Worm (Caenorhabditis elegans): ENCODE measurements around the gene ulp-1.
A peak's percentile ranks its signal among the peaks of the same experiment; 100 is the strongest.

The ulp-1 gene

DNA sequence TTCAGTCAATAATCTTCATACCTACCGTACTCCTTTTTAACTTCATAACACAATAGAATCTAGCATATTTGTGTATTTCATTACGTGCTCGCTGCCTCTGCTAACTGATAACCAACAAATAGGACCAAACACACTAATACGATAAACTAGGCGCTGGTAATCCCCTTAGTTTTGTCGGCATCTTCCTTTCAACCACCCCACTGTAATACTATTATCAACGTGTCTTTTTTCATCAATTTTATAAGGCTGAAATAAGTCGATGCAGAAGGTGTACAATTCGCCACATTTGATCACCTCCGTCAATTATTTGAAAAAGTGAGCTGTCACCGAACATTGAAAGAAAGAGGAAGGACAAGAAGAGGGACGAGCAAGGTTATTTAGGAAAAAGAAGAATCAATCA lies 22.2 kb downstream of the ulp-1 start:
- TF ChIP-seq elt-2 (tag; optimal IDR thresholded peaks at IDR 0.05) (peak; percentile 44), fkh-4 (tag; optimal IDR thresholded peaks at IDR 0.05; ENCODE audit: borderline replicate concordance) (no peak), C04F5.9 (tag; optimal IDR thresholded peaks at IDR 0.05) (no peak), ceh-90 (tag; optimal IDR thresholded peaks at IDR 0.05) (no peak), hlh-4 (tag; optimal IDR thresholded peaks at IDR 0.05) (no peak), mep-1 (tag; optimal IDR thresholded peaks at IDR 0.05) (no peak), ces-1 (GFP tag; optimal IDR thresholded peaks at IDR 0.05) (no peak), vab-15 (tag; optimal IDR thresholded peaks at IDR 0.05) (no peak), efl-1 (optimal IDR thresholded peaks at IDR 0.05) (no peak), efl-1 (GFP tag; optimal IDR thresholded peaks at IDR 0.05 in 1 of 2) (peak in 1 of 2 experiments; percentile 30), nhr-28 (tag; optimal IDR thresholded peaks at IDR 0.05) (no peak), grh-1 (GFP tag; IDR thresholded peaks at IDR 0.05) (no peak), nhr-71 (tag; optimal IDR thresholded peaks at IDR 0.05) (no peak), nhr-20 (tag; optimal IDR thresholded peaks at IDR 0.05) (no peak), sox-4 (tag; optimal IDR thresholded peaks at IDR 0.05) (no peak)

DNA sequence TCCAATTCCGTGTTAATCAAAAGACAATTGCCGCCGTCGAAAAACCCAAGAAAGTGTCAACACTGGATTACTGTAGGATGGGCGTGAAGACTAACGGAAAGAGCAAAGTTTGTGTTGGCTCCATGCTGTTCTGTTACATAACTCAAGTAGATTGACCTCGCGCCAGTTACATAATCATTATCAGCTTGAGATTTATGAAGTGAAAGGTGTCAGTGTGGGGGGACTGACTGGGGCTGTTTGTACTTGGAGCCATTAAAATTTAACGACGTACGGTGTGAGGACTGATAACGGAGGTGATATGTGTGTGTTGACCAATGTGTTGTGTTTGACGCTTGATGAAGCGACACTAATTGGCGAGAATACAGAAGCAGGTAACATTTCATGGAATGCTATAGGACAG lies 22.9 kb downstream of the ulp-1 start:
- TF ChIP-seq zip-4 (GFP tag; optimal IDR thresholded peaks at IDR 0.05) (no peak), lin-13 (GFP tag; optimal IDR thresholded peaks at IDR 0.05) (no peak), hlh-4 (tag; optimal IDR thresholded peaks at IDR 0.05) (no peak), efl-1 (optimal IDR thresholded peaks at IDR 0.05) (no peak), efl-1 (GFP tag; optimal IDR thresholded peaks at IDR 0.05 in 1 of 2) (peak in 1 of 2 experiments; percentile 85), lin-35 (GFP tag; optimal IDR thresholded peaks at IDR 0.05) (peak in 1 of 2 experiments; percentile 2), elt-2 (tag; optimal IDR thresholded peaks at IDR 0.05) (peak; percentile 51), skn-1 (tag; optimal IDR thresholded peaks at IDR 0.05) (no peak)

DNA sequence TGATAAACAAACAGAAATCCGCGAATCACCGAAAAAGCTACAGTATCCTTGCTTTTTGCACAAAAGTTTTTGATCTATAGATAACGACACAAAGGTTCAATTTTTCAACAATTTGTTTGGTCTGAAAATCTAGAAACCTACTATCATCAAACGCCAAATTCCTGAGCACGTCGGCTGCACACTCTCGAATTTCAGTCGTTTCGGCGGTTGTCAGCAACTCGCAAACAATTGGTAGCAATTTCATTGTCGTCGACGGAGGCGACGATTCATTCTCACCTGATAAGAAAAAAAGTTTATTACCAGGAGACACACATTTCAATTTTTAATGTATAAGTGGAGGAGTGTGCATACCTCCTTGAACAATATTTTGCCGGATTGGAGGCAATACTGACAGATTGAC lies 23.7 kb downstream of the ulp-1 start:
- TF ChIP-seq F16B12.6 (tag; optimal IDR thresholded peaks at IDR 0.05) (no peak), elt-2 (tag; optimal IDR thresholded peaks at IDR 0.05) (peak; percentile 11), swsn-7 (tag; optimal IDR thresholded peaks at IDR 0.05) (no peak), efl-1 (optimal IDR thresholded peaks at IDR 0.05) (no peak), efl-1 (GFP tag; optimal IDR thresholded peaks at IDR 0.05 in 1 of 2) (peak in 1 of 2 experiments; percentile 92)

DNA sequence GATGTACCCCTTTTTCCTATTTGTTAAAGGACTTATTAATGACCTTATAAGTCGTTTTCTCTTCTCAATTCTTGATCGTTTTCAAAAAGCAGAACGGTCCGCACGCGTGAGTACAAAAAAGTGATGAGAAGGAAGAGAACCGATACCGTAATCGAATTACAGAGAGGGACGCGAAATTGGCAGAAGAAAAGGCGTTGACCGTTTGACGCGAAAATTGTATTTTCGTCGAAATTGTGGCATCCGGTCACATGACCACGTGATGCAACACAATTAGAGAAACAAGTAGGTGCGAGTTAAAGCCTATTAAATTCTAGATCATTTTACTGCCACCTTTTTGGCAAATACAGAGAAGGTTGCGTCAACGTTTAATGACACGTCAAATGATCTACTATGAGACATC lies 25.4 kb downstream of the ulp-1 start:
- TF ChIP-seq nhr-47 (tag; optimal IDR thresholded peaks at IDR 0.05), result no peak
- no peak for TF ChIP-seq irx-1 (tag; optimal IDR thresholded peaks at IDR 0.05)
- TF ChIP-seq ama-1 (optimal IDR thresholded peaks at IDR 0.05), result no peak
- TF ChIP-seq vab-15 (tag; optimal IDR thresholded peaks at IDR 0.05), result no peak
- TF ChIP-seq sup-37 (GFP tag; optimal IDR thresholded peaks at IDR 0.05), result no peak
- TF ChIP-seq ceh-63 (GFP tag; optimal IDR thresholded peaks at IDR 0.05), result no peak
- TF ChIP-seq nhr-19 (GFP tag; conservative IDR thresholded peaks at IDR 0.05), result no peak
- TF ChIP-seq nhr-20 (tag; optimal IDR thresholded peaks at IDR 0.05), result peak; percentile 4
- no peak for TF ChIP-seq lin-15B (tag; optimal IDR thresholded peaks at IDR 0.05)
- no peak for TF ChIP-seq unc-62 (GFP tag; optimal IDR thresholded peaks at IDR 0.05)
- peak; percentile 68 for TF ChIP-seq nhr-85 (tag)
- no peak for TF ChIP-seq skn-1 (tag; optimal IDR thresholded peaks at IDR 0.05)
- TF ChIP-seq ceh-90 (tag; optimal IDR thresholded peaks at IDR 0.05), result no peak
- TF ChIP-seq C34B4.2 (tag; optimal IDR thresholded peaks at IDR 0.05), result no peak
- TF ChIP-seq pax-3 (tag; optimal IDR thresholded peaks at IDR 0.05), result no peak
- TF ChIP-seq efl-3 (GFP tag; optimal IDR thresholded peaks at IDR 0.05), result no peak
- no peak for TF ChIP-seq hlh-4 (tag; optimal IDR thresholded peaks at IDR 0.05)
- TF ChIP-seq hlh-17 (GFP tag; optimal IDR thresholded peaks at IDR 0.05; ENCODE audit: borderline replicate concordance), result no peak
- TF ChIP-seq tbx-2 (tag; optimal IDR thresholded peaks at IDR 0.05), result peak; percentile 89
- no peak for TF ChIP-seq ztf-11 (tag; optimal IDR thresholded peaks at IDR 0.05)
- no peak for TF ChIP-seq zip-4 (GFP tag; optimal IDR thresholded peaks at IDR 0.05)
- no peak for TF ChIP-seq fkh-8 (tag; optimal IDR thresholded peaks at IDR 0.05)
- no peak for TF ChIP-seq nhr-84 (tag; optimal IDR thresholded peaks at IDR 0.05)
- no peak for TF ChIP-seq snu-23 (GFP tag; optimal IDR thresholded peaks at IDR 0.05)
- TF ChIP-seq snpc-4 (tag; optimal IDR thresholded peaks at IDR 0.05), result no peak
- no peak for TF ChIP-seq nhr-77 (tag; optimal IDR thresholded peaks at IDR 0.05)
- TF ChIP-seq grh-1 (GFP tag; IDR thresholded peaks at IDR 0.05), result no peak
- no peak for TF ChIP-seq C04F5.9 (tag; optimal IDR thresholded peaks at IDR 0.05)
- no peak for TF ChIP-seq nhr-12 (tag; optimal IDR thresholded peaks at IDR 0.05)
- no peak for TF ChIP-seq nhr-90 (tag; optimal IDR thresholded peaks at IDR 0.05; ENCODE audit: poor library complexity)
- no peak for TF ChIP-seq aly-2 (tag; optimal IDR thresholded peaks at IDR 0.05)
- no peak for TF ChIP-seq elt-3 (tag; optimal IDR thresholded peaks at IDR 0.05)
- TF ChIP-seq dsc-1 (tag; optimal IDR thresholded peaks at IDR 0.05), result no peak
- no peak for TF ChIP-seq ces-1 (GFP tag; optimal IDR thresholded peaks at IDR 0.05)
- no peak for TF ChIP-seq fkh-4 (tag; optimal IDR thresholded peaks at IDR 0.05; ENCODE audit: borderline replicate concordance)
- TF ChIP-seq nhr-71 (tag; optimal IDR thresholded peaks at IDR 0.05), result peak; percentile 3

Data from whole organism, L1 larva.